Worm (Caenorhabditis elegans): ENCODE data around the gene JC8.4.

DNA sequence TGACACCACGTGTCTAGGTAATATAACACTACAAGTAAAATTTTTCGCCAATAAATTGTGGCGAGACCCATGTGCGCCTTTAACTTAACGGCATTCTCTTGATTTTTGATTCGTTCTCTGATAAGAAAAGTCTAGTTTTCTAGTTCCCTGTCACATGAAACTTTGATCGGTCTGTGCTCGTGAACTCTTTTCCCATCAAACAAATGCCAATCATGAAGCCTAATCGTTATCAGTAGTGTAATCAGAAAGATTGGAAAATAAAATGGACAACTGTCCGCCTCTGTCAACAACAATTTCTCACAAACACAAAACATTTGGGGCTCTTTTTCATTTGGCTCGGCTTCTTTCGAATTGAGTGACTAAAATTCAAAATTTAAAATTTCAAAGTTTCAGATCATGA, 10.4 kb downstream of the JC8.4 start, which contains the start of gene ttr-45:
- TF ChIP-seq fos-1 (tag; optimal IDR thresholded peaks at IDR 0.05) (no peak), ama-1 (optimal IDR thresholded peaks at IDR 0.05) (no peak)
